Worm (Caenorhabditis elegans) whole organism, young adult: ENCODE measurements around the gene str-153.

Source experiments
- B0261.1 ChIP-seq: sonication (generic microtip); optimal IDR thresholded peaks from 2 replicates; lab custom pipeline; 2016; ENCODE audit warnings: mild to moderate bottlenecking, missing genetic modification characterization, moderate library complexity, missing compliant biosample characterization
- D2030.7 ChIP-seq: fragments of 200-800 bp; sonication (Bioruptor generic); IDR thresholded peaks from 2 replicates; pipeline ENCODE4 v1.3.6; 2022; ENCODE audit warnings: missing genetic modification reagents, missing genetic modification characterization, missing compliant biosample characterization
- F22D6.2 ChIP-seq: sonication (generic microtip); optimal IDR thresholded peaks from 2 replicates; lab custom pipeline; 2016; ENCODE audit warnings: mild to moderate bottlenecking, missing genetic modification characterization, missing compliant biosample characterization
- F23B12.7 ChIP-seq: sonication (generic microtip); optimal IDR thresholded peaks from 2 replicates; lab custom pipeline; 2017; ENCODE audit warnings: missing genetic modification characterization, mild to moderate bottlenecking, missing compliant biosample characterization, antibody characterized with exemption, moderate library complexity; ENCODE audit not compliant: insufficient read depth
- F39B2.1 ChIP-seq: fragments of 200-800 bp; sonication (Bioruptor generic); IDR thresholded peaks from 2 replicates; pipeline ENCODE4 v1.3.6; 2022; ENCODE audit warnings: missing genetic modification reagents, missing genetic modification characterization, missing compliant biosample characterization
- F49E8.2 ChIP-seq: sonication (generic microtip); optimal IDR thresholded peaks from 3 replicates; lab custom pipeline; 2017; ENCODE audit warnings: missing genetic modification characterization, mild to moderate bottlenecking, missing compliant biosample characterization, antibody characterized with exemption, moderate library complexity; ENCODE audit not compliant: insufficient read depth
- Y53G8AR.9 ChIP-seq: fragments of 200-800 bp; sonication (Bioruptor generic); conservative IDR thresholded peaks from 2 replicates; pipeline ENCODE4 v1.3.6; 2022; ENCODE audit warnings: missing genetic modification reagents, missing genetic modification characterization, missing compliant biosample characterization
- Y79H2A.3 ChIP-seq: fragments of 200-800 bp; sonication (Bioruptor generic); conservative IDR thresholded peaks from 2 replicates; pipeline ENCODE4 v1.3.6; 2022; ENCODE audit warnings: missing genetic modification reagents, missing genetic modification characterization, missing compliant biosample characterization
- Y95B8A.8 ChIP-seq: fragments of 200-800 bp; sonication (Bioruptor generic); IDR thresholded peaks from 2 replicates; pipeline ENCODE4 v1.3.6; 2022; ENCODE audit warnings: missing genetic modification reagents, missing genetic modification characterization, missing compliant biosample characterization
- athp-1 ChIP-seq: sonication (generic microtip); optimal IDR thresholded peaks from 2 replicates; lab custom pipeline; 2017; ENCODE audit warnings: mild to moderate bottlenecking, missing genetic modification characterization, missing compliant biosample characterization
- bed-2 ChIP-seq: fragments of 200-800 bp; sonication (Bioruptor generic); IDR thresholded peaks from 2 replicates; pipeline ENCODE4 v1.3.6; 2022; ENCODE audit warnings: missing genetic modification reagents, missing genetic modification characterization, missing compliant biosample characterization
- cebp-2 ChIP-seq: fragments of 200-800 bp; sonication (Bioruptor generic); IDR thresholded peaks from 2 replicates; pipeline ENCODE4 v1.3.6; 2022; ENCODE audit warnings: missing genetic modification characterization, missing compliant biosample characterization
- ceh-40 ChIP-seq: fragments of 200-800 bp; sonication (Bioruptor generic); IDR thresholded peaks from 2 replicates; pipeline ENCODE4 v1.3.6; 2022; ENCODE audit warnings: missing genetic modification characterization, missing compliant biosample characterization
- chd-7 ChIP-seq: sonication (generic microtip); optimal IDR thresholded peaks from 2 replicates; lab custom pipeline; 2016; ENCODE audit warnings: mild to moderate bottlenecking, missing genetic modification characterization, moderate library complexity, missing compliant biosample characterization
- dox-1 ChIP-seq: fragments of 200-800 bp; sonication (Bioruptor generic); IDR thresholded peaks from 2 replicates; pipeline ENCODE4 v1.3.6; 2022; ENCODE audit warnings: missing genetic modification reagents, missing genetic modification characterization, missing compliant biosample characterization
- dpl-1 ChIP-seq: fragments of 150-350 bp; optimal IDR thresholded peaks from 2 replicates; lab custom pipeline; 2014; ENCODE audit warnings: missing biosample characterization, missing genetic modification reagents, missing genetic modification characterization
- egl-18 ChIP-seq: fragments of 200-800 bp; sonication (Bioruptor generic); IDR thresholded peaks from 2 replicates; pipeline ENCODE4 v1.3.6; 2022; ENCODE audit warnings: missing genetic modification reagents, missing genetic modification characterization, missing compliant biosample characterization
- egrh-3 ChIP-seq: fragments of 200-800 bp; sonication (Bioruptor generic); IDR thresholded peaks from 2 replicates; pipeline ENCODE4 v1.3.6; 2022; ENCODE audit warnings: missing genetic modification reagents, missing genetic modification characterization, missing compliant biosample characterization
- ekl-4 ChIP-seq: fragments of 200-800 bp; sonication (Bioruptor generic); IDR thresholded peaks from 2 replicates; pipeline ENCODE4 v1.3.6; 2022; ENCODE audit warnings: missing genetic modification reagents, missing genetic modification characterization, missing compliant biosample characterization
- gei-17 ChIP-seq: fragments of 200-800 bp; sonication (Bioruptor generic); optimal IDR thresholded peaks from 2 replicates; lab custom pipeline; 2018; ENCODE audit warnings: mild to moderate bottlenecking, missing genetic modification characterization, missing compliant biosample characterization
- hsf-1 ChIP-seq: fragments of 200-800 bp; sonication (Bioruptor generic); IDR thresholded peaks from 2 replicates; pipeline ENCODE4 v1.3.6; 2022; ENCODE audit warnings: missing genetic modification reagents, missing genetic modification characterization, missing compliant biosample characterization
- let-526 ChIP-seq: fragments of 200-800 bp; sonication (Bioruptor generic); IDR thresholded peaks from 2 replicates; pipeline ENCODE4 v1.3.6; 2022; ENCODE audit warnings: missing genetic modification reagents, missing genetic modification characterization, missing compliant biosample characterization
- lsy-27 ChIP-seq: sonication (generic microtip); optimal IDR thresholded peaks from 2 replicates; lab custom pipeline; 2017; ENCODE audit warnings: missing genetic modification characterization, mild to moderate bottlenecking, missing compliant biosample characterization, antibody characterized with exemption, missing genotype, borderline replicate concordance; ENCODE audit not compliant: insufficient read depth
- mel-28 ChIP-seq: sonication (generic microtip); optimal IDR thresholded peaks from 2 replicates; lab custom pipeline; 2016; ENCODE audit warnings: borderline replicate concordance, mild to moderate bottlenecking, missing genetic modification characterization, missing compliant biosample characterization
- mes-4 ChIP-seq: sonication (generic microtip); optimal IDR thresholded peaks from 2 replicates; lab custom pipeline; 2016; ENCODE audit warnings: missing genotype, missing genetic modification characterization, missing compliant biosample characterization
- nhr-120 ChIP-seq: fragments of 200-800 bp; sonication (Bioruptor generic); IDR thresholded peaks from 2 replicates; pipeline ENCODE4 v1.3.6; 2022; ENCODE audit warnings: missing genetic modification characterization, missing compliant biosample characterization
- sdz-38 ChIP-seq: sonication (generic microtip); optimal IDR thresholded peaks from 2 replicates; lab custom pipeline; 2016; ENCODE audit warnings: missing genotype, missing genetic modification characterization, missing compliant biosample characterization
- snpc-1.1 ChIP-seq: sonication (generic microtip); optimal IDR thresholded peaks from 2 replicates; lab custom pipeline; 2017; ENCODE audit warnings: missing genetic modification characterization, mild to moderate bottlenecking, missing compliant biosample characterization, antibody characterized with exemption, moderate library complexity, missing genotype, missing genetic modification reagents; ENCODE audit not compliant: insufficient read depth
- sptf-2 ChIP-seq: fragments of 200-800 bp; sonication (Bioruptor generic); optimal IDR thresholded peaks from 2 replicates; lab custom pipeline; 2018; ENCODE audit warnings: mild to moderate bottlenecking, missing genetic modification characterization, missing compliant biosample characterization
- tbp1 ChIP-seq: fragments of 200-800 bp; sonication (Bioruptor generic); optimal IDR thresholded peaks from 2 replicates; lab custom pipeline; 2018; ENCODE audit warnings: mild to moderate bottlenecking, missing genetic modification characterization, missing compliant biosample characterization
- tbx-9 ChIP-seq: sonication (generic microtip); optimal IDR thresholded peaks from 2 replicates; lab custom pipeline; 2016; ENCODE audit warnings: borderline replicate concordance, missing genetic modification characterization, inconsistent platforms, missing compliant biosample characterization
- unc-130 ChIP-seq: sonication (generic microtip); optimal IDR thresholded peaks from 2 replicates; lab custom pipeline; 2016; ENCODE audit warnings: missing genetic modification reagents, missing genetic modification characterization, missing compliant biosample characterization
- unc-62 ChIP-seq: fragments of 150-350 bp; optimal IDR thresholded peaks from 2 replicates; lab custom pipeline; 2014; ENCODE audit warnings: missing biosample characterization, missing genetic modification reagents, missing genetic modification characterization
- ztf-18 ChIP-seq: sonication (generic microtip); optimal IDR thresholded peaks from 2 replicates; lab custom pipeline; 2016; ENCODE audit warnings: missing genotype, mild to moderate bottlenecking, missing genetic modification characterization, missing compliant biosample characterization
- ztf-28 ChIP-seq: fragments of 200-800 bp; sonication (Bioruptor generic); IDR thresholded peaks from 2 replicates; pipeline ENCODE4 v1.3.6; 2022; ENCODE audit warnings: missing genetic modification reagents, missing genetic modification characterization, missing compliant biosample characterization
- ztf-3 ChIP-seq: fragments of 200-800 bp; sonication (Bioruptor generic); optimal IDR thresholded peaks from 2 replicates; lab custom pipeline; 2018; ENCODE audit warnings: mild to moderate bottlenecking, missing genetic modification characterization, missing compliant biosample characterization

Gene str-153

DNA sequence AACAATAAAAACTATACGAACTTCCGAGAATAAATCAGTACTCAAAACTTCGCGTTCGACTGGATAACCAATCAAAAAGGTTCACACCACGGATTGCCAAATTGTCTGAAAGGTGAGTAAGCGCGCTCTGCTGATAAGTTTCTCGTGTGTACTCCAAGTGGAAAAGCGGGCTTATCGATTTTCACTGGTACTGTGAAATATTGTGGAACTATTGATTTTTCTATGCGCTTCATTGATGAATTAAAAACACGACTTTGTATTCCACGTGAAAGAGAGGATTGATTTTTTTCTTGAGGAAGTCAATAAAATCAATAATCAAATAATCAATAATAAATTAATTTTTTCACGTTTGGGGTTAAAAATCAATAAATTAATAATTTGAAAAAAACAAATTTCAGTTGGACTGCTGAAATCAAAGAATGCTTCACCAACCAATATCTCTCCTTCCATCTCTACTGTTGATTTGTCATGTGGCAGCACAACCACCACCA is 28.5 kb upstream of the str-153 start, which contains the start of gene T08B6.4:
Gene T08B6.4 (plus strand): TSS at position 51 of the 491 bp plus-strand sequence.
- TF ChIP-seq hsf-1 (GFP tag; lab: Robert Waterston, UW) (no peak; the same call in 1 of the 2 replicates), chd-7 (tag; lab: Kevin White, UChicago) (no peak), Y53G8AR.9 (no peak), F49E8.2 (tag; lab: Kevin White, UChicago) (no peak), Y79H2A.3 (GFP tag; lab: Robert Waterston, UW) (no peak), athp-1 (tag; lab: Kevin White, UChicago) (no peak), let-526 (GFP tag; lab: Robert Waterston, UW) (no peak), Y95B8A.8 (GFP tag; lab: Robert Waterston, UW) (no peak), ztf-3 (GFP tag; lab: Kevin White, UChicago) (no peak), ekl-4 (GFP tag; lab: Robert Waterston, UW) (no peak), B0261.1 (tag; lab: Kevin White, UChicago) (no peak), mes-4 (tag; lab: Kevin White, UChicago) (no peak), sptf-2 (GFP tag; lab: Kevin White, UChicago) (no peak), F23B12.7 (tag; lab: Kevin White, UChicago) (no peak), D2030.7 (GFP tag; lab: Robert Waterston, UW) (no peak), tbp1 (GFP tag; lab: Kevin White, UChicago) (no peak), F39B2.1 (GFP tag; lab: Robert Waterston, UW) (no peak), ztf-18 (tag; lab: Kevin White, UChicago) (no peak)

DNA sequence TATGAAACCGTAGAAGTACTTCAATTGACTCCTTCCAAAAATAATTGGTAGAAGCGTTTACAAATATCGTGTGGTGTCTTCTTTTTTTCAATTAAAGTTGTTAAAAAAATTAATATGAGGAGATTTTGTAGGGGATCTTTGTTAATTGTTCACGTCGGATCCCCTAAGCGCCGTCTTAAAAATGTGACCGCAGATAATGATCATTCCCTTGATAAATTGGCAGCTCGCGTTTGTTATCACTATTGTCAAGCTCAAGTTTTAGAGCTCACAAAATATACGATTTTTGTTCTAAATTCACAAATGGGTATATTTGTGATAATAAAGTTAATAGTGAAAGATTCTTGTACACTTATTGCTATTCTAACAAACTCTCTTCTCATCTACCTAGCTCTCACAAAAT is 25.2 kb upstream of the str-153 start, which contains the start of gene str-159:
Gene str-159 (plus strand): TSS at position 301 of the 400 bp plus-strand sequence.
- TF ChIP-seq dox-1 (GFP tag; lab: Robert Waterston, UW): no peak

ce11 chrIV:4913090-4913489 is 21.1 kb upstream of the str-153 start, which contains the start of gene str-156:
Gene str-156 (plus strand): TSS chrIV:4913390.
- no peak for TF ChIP-seq dpl-1 (GFP tag; lab: Kevin White, UChicago)
- TF ChIP-seq unc-62 (GFP tag; lab: Kevin White, UChicago): no peak
- no peak for TF ChIP-seq snpc-1.1 (tag; lab: Kevin White, UChicago)
- no peak for TF ChIP-seq gei-17 (GFP tag; lab: Kevin White, UChicago)
- TF ChIP-seq tbx-9 (tag; lab: Kevin White, UChicago): no peak
- no peak for TF ChIP-seq cebp-2
- TF ChIP-seq F22D6.2 (tag; lab: Kevin White, UChicago): no peak
- no peak for TF ChIP-seq bed-2 (GFP tag; lab: Robert Waterston, UW)
- TF ChIP-seq ztf-3 (GFP tag; lab: Kevin White, UChicago): no peak
- TF ChIP-seq ztf-28 (GFP tag; lab: Robert Waterston, UW): no peak
- no peak for TF ChIP-seq Y53G8AR.9
- no peak for TF ChIP-seq egrh-3
- no peak for TF ChIP-seq lsy-27 (tag; lab: Kevin White, UChicago)
- no peak for TF ChIP-seq sdz-38 (tag; lab: Kevin White, UChicago)
- TF ChIP-seq ceh-40: no peak
- no peak for TF ChIP-seq mel-28 (tag; lab: Kevin White, UChicago)
- no peak for TF ChIP-seq nhr-120 (GFP tag; lab: Robert Waterston, UW)
- TF ChIP-seq unc-130 (GFP tag; lab: Kevin White, UChicago): no peak
- TF ChIP-seq egl-18 (GFP tag; lab: Robert Waterston, UW): no peak
